Fruit fly (Drosophila melanogaster): ENCODE results near the gene SCCRO4.

SCCRO4 gene

dm6 chr3L:20317751-20318150, 18.5 kb downstream of the SCCRO4 start:
- no peak for TF ChIP-seq CG17801 (GFP tag; optimal IDR thresholded peaks at IDR 0.05; ENCODE audit: partially characterized antibody)

- TF ChIP-seq CG17801 (GFP tag; optimal IDR thresholded peaks at IDR 0.05; ENCODE audit: partially characterized antibody): no peak
These were observed 20.8 kb downstream of the SCCRO4 start for dm6 chr3L:20320044-20320443.

- TF ChIP-seq CG17801 (GFP tag; optimal IDR thresholded peaks at IDR 0.05; ENCODE audit: partially characterized antibody): no peak
These were observed 21.4 kb downstream of the SCCRO4 start, which contains the start of gene Spn77Bb for dm6 chr3L:20320652-20321051. TSS of gene Spn77Bb (plus strand) at chr3L:20320952.

dm6 chr3L:20342334-20342733, 43.1 kb downstream of the SCCRO4 start, which contains the start of gene Spn77Bc:
TSS of gene Spn77Bc (plus strand) at chr3L:20342634.
- no peak for TF ChIP-seq CG17801 (GFP tag; optimal IDR thresholded peaks at IDR 0.05; ENCODE audit: partially characterized antibody)

dm6 chr3L:20347762-20348580, 48.8 kb downstream of the SCCRO4 start, which contains the start of the genes Rbbp5 and eRF1:
TSS of gene Rbbp5 (minus strand) at chr3L:20347942.
TSS of gene eRF1 (plus strand) at chr3L:20348355.
- peak; percentile 78 for TF ChIP-seq CG17801 (GFP tag; optimal IDR thresholded peaks at IDR 0.05; ENCODE audit: partially characterized antibody)

- no peak for TF ChIP-seq CG17801 (GFP tag; optimal IDR thresholded peaks at IDR 0.05; ENCODE audit: partially characterized antibody)
These were observed 49.4 kb downstream of the SCCRO4 start for dm6 chr3L:20348581-20349093.

- TF ChIP-seq CG17801 (GFP tag; optimal IDR thresholded peaks at IDR 0.05; ENCODE audit: partially characterized antibody): no peak
These were observed 50.2 kb downstream of the SCCRO4 start for dm6 chr3L:20349333-20349924.

- no peak for TF ChIP-seq CG17801 (GFP tag; optimal IDR thresholded peaks at IDR 0.05; ENCODE audit: partially characterized antibody)
These were observed 53.9 kb downstream of the SCCRO4 start, which contains the start of gene CG5618 for dm6 chr3L:20353149-20353548. TSS of gene CG5618 (plus strand) at chr3L:20353449.

dm6 chr3L:20353726-20354332, 54.6 kb downstream of the SCCRO4 start:
- TF ChIP-seq CG17801 (GFP tag; optimal IDR thresholded peaks at IDR 0.05; ENCODE audit: partially characterized antibody): no peak

- TF ChIP-seq CG17801 (GFP tag; optimal IDR thresholded peaks at IDR 0.05; ENCODE audit: partially characterized antibody): no peak
These were observed 55.2 kb downstream of the SCCRO4 start for dm6 chr3L:20354363-20354762.

dm6 chr3L:20354872-20355271, 55.7 kb downstream of the SCCRO4 start:
- no peak for TF ChIP-seq CG17801 (GFP tag; optimal IDR thresholded peaks at IDR 0.05; ENCODE audit: partially characterized antibody)

- no peak for TF ChIP-seq CG17801 (GFP tag; optimal IDR thresholded peaks at IDR 0.05; ENCODE audit: partially characterized antibody)
These were observed 57.4 kb downstream of the SCCRO4 start, which contains the start of gene kin17 for dm6 chr3L:20356613-20357012. TSS of gene kin17 (plus strand) at chr3L:20356807.

dm6 chr3L:20358212-20358611, 59.0 kb downstream of the SCCRO4 start, which contains the start of gene CG5665:
TSS of gene CG5665 (plus strand) at chr3L:20358512.
- TF ChIP-seq CG17801 (GFP tag; optimal IDR thresholded peaks at IDR 0.05; ENCODE audit: partially characterized antibody): no peak

Measured in ovary, adult (tissue).